Worm (Caenorhabditis elegans): ENCODE measurements around the gene F58B4.6.

DNA sequence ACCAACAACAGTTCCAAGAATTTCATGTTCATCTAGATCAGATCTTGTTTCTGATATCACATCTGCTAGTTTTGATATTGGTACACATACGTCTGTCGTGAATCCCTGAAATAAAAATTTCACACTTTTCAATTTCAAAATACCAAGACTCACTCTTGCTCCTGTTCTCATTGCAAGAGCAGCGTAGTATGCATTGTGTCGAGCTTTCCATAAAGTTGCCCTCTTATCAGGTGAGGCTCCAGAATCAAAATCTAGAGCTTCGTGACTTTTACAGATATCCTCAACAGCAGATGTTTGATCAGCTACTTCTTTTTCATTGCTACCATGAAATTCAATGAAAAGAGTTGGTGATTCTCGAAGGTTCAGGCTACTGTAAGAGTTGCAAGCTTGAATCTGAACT is 35.8 kb upstream of the F58B4.6 start, which contains the start of gene F32D8.11:
- TF ChIP-seq ama-1 (optimal IDR thresholded peaks at IDR 0.05) (no peak), sdc-2 (tag; optimal IDR thresholded peaks at IDR 0.05) (no peak), hlh-8 (tag; optimal IDR thresholded peaks at IDR 0.05) (no peak), rnt-1 (tag; optimal IDR thresholded peaks at IDR 0.05) (no peak), F13H6.1 (tag; optimal IDR thresholded peaks at IDR 0.05) (no peak), fkh-10 (GFP tag; optimal IDR thresholded peaks at IDR 0.05) (no peak), hlh-30 (tag; optimal IDR thresholded peaks at IDR 0.05; ENCODE audit: insufficient read depth) (no peak), odd-2 (tag; optimal IDR thresholded peaks at IDR 0.05) (no peak), elt-2 (tag; optimal IDR thresholded peaks at IDR 0.05) (no peak), lin-11 (tag; optimal IDR thresholded peaks at IDR 0.05) (no peak), pros-1 (tag; optimal IDR thresholded peaks at IDR 0.05) (no peak)
